Fruit fly (Drosophila melanogaster) whole organism, embryonic: Measurements from ENCODE around the gene CG9107.

ENCODE experiments used
- Asciz ChIP-seq: fragments of 200-800 bp; sonication (Bioruptor generic); optimal IDR thresholded peaks from 2 replicates; lab custom pipeline; 2017; ENCODE audit warnings: missing biosample characterization, mild to moderate bottlenecking, missing genetic modification characterization, missing genetic modification reagents
- Atf3 ChIP-seq: fragments of 200-800 bp; sonication (Bioruptor generic); optimal IDR thresholded peaks from 3 replicates; lab custom pipeline; 2016; ENCODE audit warnings: missing biosample characterization, missing genetic modification characterization
- CG1024 ChIP-seq: fragments of 200-800 bp; sonication (Bioruptor generic); IDR thresholded peaks from 2 replicates; pipeline ENCODE4 v1.3.6; 2022; ENCODE audit warnings: missing biosample characterization, missing genetic modification characterization
- CG10959 ChIP-seq: fragments of 200-800 bp; sonication (Bioruptor generic); IDR thresholded peaks from 2 replicates; pipeline ENCODE4 v1.3.6; 2022; ENCODE audit warnings: missing biosample characterization, missing genetic modification characterization
- CG11560 ChIP-seq: fragments of 200-800 bp; sonication (Bioruptor generic); IDR thresholded peaks from 3 replicates; pipeline ENCODE4 v1.3.6; 2022; ENCODE audit warnings: missing biosample characterization, missing genetic modification characterization
- CG12071 ChIP-seq: fragments of 200-800 bp; sonication (Bioruptor generic); optimal IDR thresholded peaks from 3 replicates; lab custom pipeline; 2018; ENCODE audit warnings: missing biosample characterization, mild to moderate bottlenecking, missing genetic modification characterization
- CG12769 ChIP-seq: fragments of 200-800 bp; sonication (Bioruptor generic); optimal IDR thresholded peaks from 2 replicates; lab custom pipeline; 2019; ENCODE audit warnings: missing biosample characterization, mild to moderate bottlenecking, missing genetic modification characterization, moderate library complexity
- CG14710 ChIP-seq: fragments of 200-800 bp; sonication (Bioruptor generic); optimal IDR thresholded peaks from 3 replicates; lab custom pipeline; 2019; ENCODE audit warnings: missing biosample characterization, mild to moderate bottlenecking, missing genetic modification characterization, moderate library complexity
- CG1529 ChIP-seq: fragments of 200-800 bp; sonication (Bioruptor generic); optimal IDR thresholded peaks from 3 replicates; lab custom pipeline; 2018; ENCODE audit warnings: missing biosample characterization, missing genetic modification characterization
- CG15696 ChIP-seq: fragments of 200-800 bp; sonication (Bioruptor generic); optimal IDR thresholded peaks from 2 replicates; lab custom pipeline; 2019; ENCODE audit warnings: missing biosample characterization, mild to moderate bottlenecking, missing genetic modification characterization, moderate library complexity
- CG16863 ChIP-seq: fragments of 200-800 bp; sonication (Bioruptor generic); optimal IDR thresholded peaks from 3 replicates; lab custom pipeline; 2016; ENCODE audit warnings: missing biosample characterization, missing genetic modification characterization
- CG17568 ChIP-seq: fragments of 200-800 bp; sonication (Bioruptor generic); optimal IDR thresholded peaks from 2 replicates; lab custom pipeline; 2018; ENCODE audit warnings: missing biosample characterization, mild to moderate bottlenecking, missing genetic modification characterization, moderate library complexity
- CG2712 ChIP-seq: fragments of 200-800 bp; optimal IDR thresholded peaks from 3 replicates; lab custom pipeline; 2019; ENCODE audit warnings: missing biosample characterization, mild to moderate bottlenecking, missing genetic modification characterization, moderate library complexity
- CG3065 ChIP-seq: fragments of 200-800 bp; sonication (Bioruptor generic); optimal IDR thresholded peaks from 2 replicates; lab custom pipeline; 2016; ENCODE audit warnings: missing biosample characterization, missing genetic modification characterization
- CG32767 ChIP-seq: fragments of 200-800 bp; sonication (Bioruptor generic); IDR thresholded peaks from 2 replicates; pipeline ENCODE4 v1.3.6; 2022; ENCODE audit warnings: missing biosample characterization, missing genetic modification characterization
- CG33557 ChIP-seq: fragments of 200-800 bp; sonication (Bioruptor generic); optimal IDR thresholded peaks from 2 replicates; lab custom pipeline; 2019; ENCODE audit warnings: missing biosample characterization, mild to moderate bottlenecking, missing genetic modification characterization, moderate library complexity
- CG3407 ChIP-seq: fragments of 200-800 bp; sonication (Bioruptor generic); optimal IDR thresholded peaks from 2 replicates; lab custom pipeline; 2018; ENCODE audit warnings: missing biosample characterization, mild to moderate bottlenecking, missing genetic modification characterization
- CG34422 ChIP-seq: fragments of 200-800 bp; sonication (Bioruptor generic); IDR thresholded peaks from 3 replicates; pipeline ENCODE4 v1.3.6; 2022; ENCODE audit warnings: missing biosample characterization, missing genetic modification characterization
- CG4730 ChIP-seq: fragments of 200-800 bp; sonication (Bioruptor generic); IDR thresholded peaks from 2 replicates; pipeline ENCODE4 v1.3.6; 2022; ENCODE audit warnings: missing biosample characterization, missing genetic modification characterization
- CG5953 ChIP-seq: fragments of 200-800 bp; sonication (Bioruptor generic); IDR thresholded peaks from 2 replicates; pipeline ENCODE4 v1.3.6; 2022; ENCODE audit warnings: missing biosample characterization, missing genetic modification characterization
- CG6254 ChIP-seq: fragments of 200-800 bp; sonication (Bioruptor generic); optimal IDR thresholded peaks from 3 replicates; lab custom pipeline; 2017; ENCODE audit warnings: mild to moderate bottlenecking, missing biosample characterization, missing genetic modification reagents, missing genetic modification characterization
- CG6683 ChIP-seq: fragments of 200-800 bp; sonication (Bioruptor generic); optimal IDR thresholded peaks from 2 replicates; lab custom pipeline; 2017; ENCODE audit warnings: missing biosample characterization, mild to moderate bottlenecking, missing genetic modification characterization, missing genetic modification reagents
- CG7357 ChIP-seq: fragments of 200-800 bp; sonication (Bioruptor generic); IDR thresholded peaks from 3 replicates; pipeline ENCODE4 v1.3.6; 2022; ENCODE audit warnings: missing biosample characterization, missing genetic modification characterization
- CG7928 ChIP-seq: fragments of 200-800 bp; sonication (Bioruptor generic); optimal IDR thresholded peaks from 2 replicates; lab custom pipeline; 2017; ENCODE audit warnings: missing biosample characterization, mild to moderate bottlenecking, missing genetic modification characterization
- CG9797 ChIP-seq: fragments of 200-800 bp; sonication (Bioruptor generic); optimal IDR thresholded peaks from 3 replicates; lab custom pipeline; 2018; ENCODE audit warnings: missing biosample characterization, mild to moderate bottlenecking, missing genetic modification characterization
- D19A ChIP-seq: fragments of 200-800 bp; optimal IDR thresholded peaks from 3 replicates; lab custom pipeline; 2019; ENCODE audit warnings: missing biosample characterization, mild to moderate bottlenecking, missing genetic modification characterization, moderate library complexity
- Dbx ChIP-seq: fragments of 200-800 bp; sonication (Bioruptor generic); IDR thresholded peaks from 3 replicates; pipeline ENCODE4 v1.3.6; 2022; ENCODE audit warnings: missing biosample characterization, missing genetic modification characterization
- E2f2 ChIP-seq: fragments of 200-800 bp; sonication (Bioruptor generic); IDR thresholded peaks from 2 replicates; pipeline ENCODE4 v1.3.6; 2022; ENCODE audit warnings: missing biosample characterization, missing genetic modification characterization
- ERR ChIP-seq: fragments of 200-800 bp; sonication (Bioruptor generic); optimal IDR thresholded peaks from 2 replicates; lab custom pipeline; 2016; ENCODE audit warnings: missing biosample characterization, missing genetic modification characterization
- Fer1 ChIP-seq: fragments of 200-800 bp; sonication (Bioruptor generic); optimal IDR thresholded peaks from 2 replicates; lab custom pipeline; 2017; ENCODE audit warnings: missing biosample characterization, mild to moderate bottlenecking, missing genetic modification characterization
- Fer3 ChIP-seq: fragments of 200-800 bp; sonication (Bioruptor generic); optimal IDR thresholded peaks from 2 replicates; lab custom pipeline; 2018; ENCODE audit warnings: missing biosample characterization, mild to moderate bottlenecking, missing genetic modification characterization, moderate library complexity
- GATAe ChIP-seq: fragments of 200-800 bp; sonication (Bioruptor generic); conservative IDR thresholded peaks from 2 replicates; pipeline ENCODE4 v1.3.6; 2022; ENCODE audit warnings: missing biosample characterization, missing genetic modification characterization
- H15 ChIP-seq: fragments of 200-800 bp; sonication (Bioruptor generic); IDR thresholded peaks from 3 replicates; pipeline ENCODE4 v1.3.6; 2022; ENCODE audit warnings: missing biosample characterization, missing genetic modification characterization
- H2.0 ChIP-seq: fragments of 200-800 bp; sonication (Bioruptor generic); IDR thresholded peaks from 2 replicates; pipeline ENCODE4 v1.3.6; 2022; ENCODE audit warnings: missing biosample characterization, missing genetic modification characterization
- HLH4C ChIP-seq: fragments of 200-800 bp; sonication (Bioruptor generic); IDR thresholded peaks from 3 replicates; pipeline ENCODE4 v1.3.6; 2022; ENCODE audit warnings: missing biosample characterization, missing genetic modification characterization; ENCODE audit not compliant: partially characterized antibody
- Hmx ChIP-seq: fragments of 200-800 bp; sonication (Bioruptor generic); optimal IDR thresholded peaks from 2 replicates; lab custom pipeline; 2016; ENCODE audit warnings: missing biosample characterization, missing genetic modification characterization
- NFAT ChIP-seq: fragments of 200-800 bp; sonication (Bioruptor generic); IDR thresholded peaks from 2 replicates; pipeline ENCODE4 v1.3.6; 2022; ENCODE audit warnings: missing biosample characterization, missing genetic modification characterization
- Neu2 ChIP-seq: fragments of 200-800 bp; sonication (Bioruptor generic); optimal IDR thresholded peaks from 3 replicates; lab custom pipeline; 2016; ENCODE audit warnings: missing biosample characterization, missing genetic modification characterization, borderline replicate concordance
- Taf1 ChIP-seq: fragments of 200-800 bp; sonication (Bioruptor generic); IDR thresholded peaks from 2 replicates; pipeline ENCODE4 v1.3.6; 2022; ENCODE audit warnings: missing biosample characterization, missing genetic modification characterization
- cg ChIP-seq: fragments of 200-800 bp; sonication (Bioruptor generic); optimal IDR thresholded peaks from 3 replicates; lab custom pipeline; 2019; ENCODE audit warnings: missing biosample characterization, mild to moderate bottlenecking, missing genetic modification characterization, moderate library complexity
- dysf ChIP-seq: fragments of 200-800 bp; sonication (Bioruptor generic); IDR thresholded peaks from 3 replicates; pipeline ENCODE4 v1.3.6; 2022; ENCODE audit warnings: missing biosample characterization, missing genetic modification characterization
- hbn ChIP-seq: fragments of 200-800 bp; sonication (Bioruptor generic); IDR thresholded peaks from 2 replicates; pipeline ENCODE4 v1.3.6; 2022; ENCODE audit warnings: missing biosample characterization, missing genetic modification characterization; ENCODE audit not compliant: partially characterized antibody
- kni ChIP-seq: fragments of 200-800 bp; sonication (Bioruptor generic); optimal IDR thresholded peaks from 3 replicates; lab custom pipeline; 2017; ENCODE audit warnings: mild to moderate bottlenecking, missing biosample characterization, missing genetic modification reagents, missing genetic modification characterization
- nerfin-1 ChIP-seq: fragments of 200-800 bp; sonication (Bioruptor generic); optimal IDR thresholded peaks from 3 replicates; lab custom pipeline; 2019; ENCODE audit warnings: missing biosample characterization, mild to moderate bottlenecking, missing genetic modification characterization, moderate library complexity
- nerfin-2 ChIP-seq: fragments of 200-800 bp; sonication (Bioruptor generic); IDR thresholded peaks from 2 replicates; pipeline ENCODE4 v1.3.6; 2022; ENCODE audit warnings: missing biosample characterization, missing genetic modification characterization; ENCODE audit not compliant: partially characterized antibody
- nmo ChIP-seq: fragments of 200-800 bp; sonication (Bioruptor generic); optimal IDR thresholded peaks from 2 replicates; lab custom pipeline; 2018; ENCODE audit warnings: missing biosample characterization, mild to moderate bottlenecking, missing genetic modification characterization, moderate library complexity
- pan ChIP-seq, 4 experiments: fragments of >200 bp in 3 of 4; fragments of 200-800 bp in 1 of 4; sonication (Bioruptor generic) in 1 of 4; optimal IDR thresholded peaks in 3 of 4; IDR thresholded peaks in 1 of 4; 2 replicates each; pipeline versions ENCODE4 v1.3.6 to Lab custom; 2017 to 2022; ENCODE audit warnings: missing biosample characterization in 2 of 4, missing genetic modification characterization in 2 of 4, mixed read lengths in 1 of 4
- repo ChIP-seq: fragments of 200-800 bp; sonication (Bioruptor generic); optimal IDR thresholded peaks from 2 replicates; lab custom pipeline; 2016; ENCODE audit warnings: missing biosample characterization, missing genetic modification characterization
- tll ChIP-seq, 2 experiments: fragments of 200-800 bp in 1 of 2; fragments of >200 bp in 1 of 2; sonication (Bioruptor generic) in 1 of 2; optimal IDR thresholded peaks; 2 replicates each; lab custom pipeline; 2017 to 2019; ENCODE audit warnings: missing biosample characterization in 2 of 2, missing genetic modification characterization in 2 of 2, mild to moderate bottlenecking in 1 of 2, moderate library complexity in 1 of 2
- vvl ChIP-seq: fragments of 200-800 bp; sonication (Bioruptor generic); IDR thresholded peaks from 2 replicates; pipeline ENCODE4 v1.3.6; 2022; ENCODE audit warnings: missing biosample characterization, missing genetic modification characterization
- zfh1 ChIP-seq: fragments of 200-800 bp; sonication (Bioruptor generic); IDR thresholded peaks from 3 replicates; pipeline ENCODE4 v1.3.6; 2022; ENCODE audit warnings: missing biosample characterization, missing genetic modification characterization

The CG9107 gene

DNA sequence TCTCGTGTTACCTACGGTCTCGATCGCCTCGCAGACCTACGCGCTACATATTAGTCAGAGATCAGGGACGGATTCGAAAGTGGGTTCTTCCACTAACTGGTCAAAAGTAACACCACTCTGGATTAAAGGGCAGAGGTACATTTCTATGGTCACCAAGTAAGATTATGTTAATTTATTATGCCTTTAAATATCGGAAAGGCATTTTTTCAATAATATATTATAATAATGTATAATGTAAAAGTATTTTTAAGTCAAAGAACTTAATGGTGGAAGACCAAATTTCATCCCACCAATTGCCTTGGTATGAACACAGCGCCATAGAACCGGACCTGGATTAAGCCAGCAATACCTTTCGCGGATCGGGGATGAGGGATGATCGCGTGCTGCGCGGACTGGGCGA, 1.5 kb downstream of the CG9107 start (continued):
- TF ChIP-seq CG11560 (tag; lab: Robert Waterston, UW) (no peak), CG15696 (peak; percentile 65), CG16863 (GFP tag; lab: Kevin White, UChicago) (no peak), dysf (GFP tag; lab: Robert Waterston, UW) (0 out of 3 replicates have a peak, but pooled peaks have one; percentile 9), Fer1 (GFP tag; lab: Kevin White, UChicago) (no peak), CG10959 (no peak), CG6683 (GFP tag; lab: Kevin White, UChicago) (no peak), cg (GFP tag; lab: Kevin White, UChicago) (no peak), CG34422 (no peak), H2.0 (GFP tag; lab: Robert Waterston, UW) (no peak), vvl (GFP tag; lab: Robert Waterston, UW) (no peak), nmo (GFP tag; lab: Kevin White, UChicago) (peak; percentile 57), CG3407 (no peak), CG12769 (tag; lab: Kevin White, UChicago) (no peak), Fer3 (no peak), CG7357 (GFP tag; lab: Robert Waterston, UW) (no peak), Asciz (GFP tag; lab: Kevin White, UChicago) (no peak), CG3065 (GFP tag; lab: Kevin White, UChicago) (no peak), CG5953 (GFP tag; lab: Robert Waterston, UW) (no peak), zfh1 (GFP tag; lab: Robert Waterston, UW) (no peak), nerfin-2 (GFP tag; lab: Robert Waterston, UW) (no peak), CG7928 (no peak), repo (GFP tag; lab: Kevin White, UChicago) (no peak), CG1024 (GFP tag; lab: Robert Waterston, UW) (no peak), ERR (GFP tag; lab: Kevin White, UChicago) (no peak), nerfin-1 (tag; lab: Kevin White, UChicago) (no peak), HLH4C (GFP tag; lab: Robert Waterston, UW) (no peak), CG1529 (GFP tag; lab: Kevin White, UChicago) (no peak), CG6254 (peak; percentile 1), NFAT (no peak), GATAe (GFP tag; lab: Robert Waterston, UW) (no peak), Hmx (GFP tag; lab: Kevin White, UChicago) (no peak), CG32767 (GFP tag; lab: Robert Waterston, UW) (no peak), CG2712 (tag; lab: Kevin White, UChicago) (peak; percentile 70), Taf1 (no peak), CG4730 (GFP tag; lab: Robert Waterston, UW) (no peak), Dbx (GFP tag; lab: Robert Waterston, UW) (no peak), H15 (GFP tag; lab: Robert Waterston, UW) (no peak), E2f2 (GFP tag; lab: Robert Waterston, UW) (no peak), D19A (tag; lab: Kevin White, UChicago) (peak; percentile 44), CG17568 (no peak), CG9797 (GFP tag; lab: Kevin White, UChicago) (no peak), tll (GFP tag; optimal IDR thresholded peaks at IDR 0.05; lab: Kevin White, UChicago) (no peak), CG33557 (GFP tag; lab: Kevin White, UChicago) (no peak), pan (optimal IDR thresholded peaks at IDR 0.05; lab: Kevin White, UChicago) (no peak), pan (GFP tag; optimal IDR thresholded peaks at IDR 0.05 in 1 of 2, IDR thresholded peaks at IDR 0.05 in 1 of 2) (no peak), kni (GFP tag; lab: Kevin White, UChicago) (no peak), CG12071 (GFP tag; lab: Kevin White, UChicago) (no peak), hbn (no peak), Neu2 (GFP tag; lab: Kevin White, UChicago) (no peak), CG14710 (peak; percentile 54), Atf3 (GFP tag; lab: Kevin White, UChicago) (no peak)
